Fruit fly (Drosophila melanogaster) whole organism, adult: ENCODE data around the gene CG2059.
A peak's percentile ranks its signal among the peaks of the same experiment; 100 is the strongest.

Experiments
- CG11617 ChIP-seq: fragments of 200-800 bp; sonication (Bioruptor generic); optimal IDR thresholded peaks from 2 replicates; lab custom pipeline; 2017; ENCODE audit warnings: mild to moderate bottlenecking, missing biosample characterization, missing genetic modification reagents, missing genetic modification characterization
- CG12768 ChIP-seq: fragments of 200-800 bp; sonication (Bioruptor generic); optimal IDR thresholded peaks from 2 replicates; lab custom pipeline; 2017; ENCODE audit warnings: missing biosample characterization, missing genetic modification characterization, mild to moderate bottlenecking, moderate library complexity, missing genetic modification reagents
- CG14711 ChIP-seq: fragments of 200-800 bp; sonication (Bioruptor generic); optimal IDR thresholded peaks from 2 replicates; lab custom pipeline; 2018; ENCODE audit warnings: missing biosample characterization, mild to moderate bottlenecking, missing genetic modification characterization, moderate library complexity
- CG1620 ChIP-seq: fragments of 200-800 bp; sonication (Bioruptor generic); optimal IDR thresholded peaks from 2 replicates; lab custom pipeline; 2016; ENCODE audit warnings: missing biosample characterization, missing genetic modification characterization
- CG33017 ChIP-seq: fragments of 200-800 bp; sonication (Bioruptor generic); optimal IDR thresholded peaks from 2 replicates; lab custom pipeline; 2018; ENCODE audit warnings: missing biosample characterization, mild to moderate bottlenecking, missing genetic modification characterization, moderate library complexity
- CG5204 ChIP-seq: fragments of 200-800 bp; sonication (Bioruptor generic); optimal IDR thresholded peaks from 2 replicates; lab custom pipeline; 2016; ENCODE audit warnings: missing biosample characterization, missing genetic modification characterization
- CG7045 ChIP-seq: fragments of 200-800 bp; sonication (Bioruptor generic); optimal IDR thresholded peaks from 2 replicates; lab custom pipeline; 2017; ENCODE audit warnings: missing biosample characterization, mild to moderate bottlenecking, missing genetic modification characterization
- CG7101 ChIP-seq: fragments of 200-800 bp; sonication (Bioruptor generic); optimal IDR thresholded peaks from 2 replicates; lab custom pipeline; 2018; ENCODE audit warnings: missing biosample characterization, mild to moderate bottlenecking, missing genetic modification characterization, moderate library complexity
- Clk ChIP-seq: fragments of 200-800 bp; sonication (Bioruptor generic); optimal IDR thresholded peaks from 2 replicates; lab custom pipeline; 2017; ENCODE audit warnings: missing biosample characterization, missing genetic modification characterization
- Crg-1 ChIP-seq: fragments of 200-800 bp; sonication (Bioruptor generic); optimal IDR thresholded peaks from 2 replicates; lab custom pipeline; 2016; ENCODE audit warnings: missing biosample characterization, missing genetic modification characterization
- Hr96 ChIP-seq: fragments of 200-800 bp; sonication (Bioruptor generic); optimal IDR thresholded peaks from 2 replicates; lab custom pipeline; 2016; ENCODE audit warnings: missing biosample characterization, missing genetic modification characterization
- Mnt ChIP-seq: fragments of 200-800 bp; sonication (Bioruptor generic); optimal IDR thresholded peaks from 2 replicates; lab custom pipeline; 2016; ENCODE audit warnings: missing biosample characterization, mild to moderate bottlenecking, missing genetic modification characterization
- bab1 ChIP-seq: fragments of 200-800 bp; sonication (Bioruptor generic); optimal IDR thresholded peaks from 3 replicates; lab custom pipeline; 2019; ENCODE audit warnings: missing biosample characterization, mild to moderate bottlenecking, missing genetic modification characterization, moderate library complexity
- cic ChIP-seq: fragments of 200-800 bp; sonication (Bioruptor generic); optimal IDR thresholded peaks from 2 replicates; lab custom pipeline; 2017; ENCODE audit warnings: missing biosample characterization, mild to moderate bottlenecking, missing genetic modification characterization, moderate library complexity
- cnc ChIP-seq, 2 experiments: fragments of >200 bp; optimal IDR thresholded peaks; 2 replicates each; lab custom pipeline; 2017
- kay ChIP-seq: fragments of 200-800 bp; sonication (Bioruptor generic); peaks from one replicate; lab custom pipeline; 2016; ENCODE audit warnings: missing biosample characterization, missing genetic modification characterization, borderline replicate concordance
- ovo ChIP-seq: fragments of 200-800 bp; sonication (Bioruptor generic); optimal IDR thresholded peaks from 2 replicates; lab custom pipeline; 2016; ENCODE audit warnings: missing biosample characterization, missing genetic modification characterization
- pad ChIP-seq: fragments of 200-800 bp; sonication (Bioruptor generic); optimal IDR thresholded peaks from 3 replicates; lab custom pipeline; 2017; ENCODE audit warnings: missing biosample characterization, missing genetic modification characterization, mild to moderate bottlenecking, moderate library complexity, missing genetic modification reagents
- tj ChIP-seq: fragments of 200-800 bp; sonication (Bioruptor generic); optimal IDR thresholded peaks from 3 replicates; lab custom pipeline; 2017; ENCODE audit warnings: missing biosample characterization, mild to moderate bottlenecking, missing genetic modification characterization, moderate library complexity
- toe ChIP-seq: fragments of 200-800 bp; sonication (Bioruptor generic); optimal IDR thresholded peaks from 2 replicates; lab custom pipeline; 2016; ENCODE audit warnings: missing biosample characterization, missing genetic modification characterization

Gene CG2059

DNA sequence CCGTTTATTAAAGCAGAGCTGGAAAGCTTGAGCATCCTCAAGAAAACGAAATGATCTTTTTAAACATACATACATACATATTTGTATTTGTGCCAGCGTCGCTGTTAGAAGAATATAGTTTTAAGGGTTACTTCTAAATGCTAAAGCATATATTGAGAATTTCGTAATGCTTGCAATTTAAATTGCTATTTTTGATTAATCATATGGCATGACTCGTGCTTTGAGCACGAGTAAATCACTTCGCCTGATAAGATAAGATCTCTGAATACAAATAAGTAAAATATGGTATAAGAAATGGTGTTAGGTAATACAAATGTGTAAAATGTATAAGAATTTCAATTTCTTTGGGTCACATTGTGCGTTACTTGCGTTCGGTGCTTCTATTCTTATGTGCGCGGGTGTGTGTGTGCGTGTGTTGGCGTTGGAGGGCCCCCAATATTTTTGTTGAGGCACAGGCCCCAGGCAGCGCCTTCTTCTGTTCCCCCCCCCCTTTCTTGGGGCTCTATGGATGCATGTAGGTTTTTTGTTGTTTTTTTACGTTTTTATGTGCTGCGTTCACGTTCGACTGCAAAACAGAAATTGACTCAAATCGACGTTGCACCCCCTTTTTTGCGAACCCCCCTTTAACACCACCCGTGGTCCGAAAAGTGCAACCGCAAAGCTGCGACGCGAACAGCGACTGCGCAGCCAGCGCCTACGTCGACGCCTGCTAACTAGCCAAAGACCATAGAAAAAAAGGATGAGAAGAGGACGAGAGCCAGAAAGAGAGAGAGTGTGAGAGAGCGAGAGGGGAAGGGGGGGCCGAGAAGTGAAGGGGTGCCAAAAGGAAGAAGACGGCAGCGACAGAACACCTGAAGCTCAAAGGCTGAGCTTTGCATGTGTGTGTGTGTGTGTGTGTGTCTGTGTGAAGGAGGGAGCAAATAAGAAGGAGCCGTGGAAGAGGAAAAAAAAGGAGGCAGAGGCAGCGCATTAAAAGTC, 15.5 kb downstream of the CG2059 start:
- peak; percentile 48 for TF ChIP-seq CG1620 (GFP tag; lab: Kevin White, UChicago)
- no peak for TF ChIP-seq toe (GFP tag; lab: Kevin White, UChicago)
- TF ChIP-seq cnc (optimal IDR thresholded peaks at IDR 0.05; lab: Kevin White, UChicago) = peak in 1 of 2 experiments; percentile 52
- no peak for TF ChIP-seq CG14711 (tag; lab: Kevin White, UChicago)
- peak; percentile 50 for TF ChIP-seq CG11617 (GFP tag; lab: Kevin White, UChicago)
- TF ChIP-seq pad (GFP tag; lab: Kevin White, UChicago) = no peak
- peak; percentile 34 for TF ChIP-seq CG5204 (GFP tag; lab: Kevin White, UChicago)
- no peak for TF ChIP-seq tj
- no peak for TF ChIP-seq cic (GFP tag; lab: Kevin White, UChicago)
- TF ChIP-seq CG7045 = peak; percentile 20
- peak; percentile 15 for TF ChIP-seq CG7101 (tag; lab: Kevin White, UChicago)
- TF ChIP-seq CG33017 = peak; percentile 1
- peak; percentile 42 for TF ChIP-seq Hr96 (GFP tag; lab: Kevin White, UChicago)

DNA sequence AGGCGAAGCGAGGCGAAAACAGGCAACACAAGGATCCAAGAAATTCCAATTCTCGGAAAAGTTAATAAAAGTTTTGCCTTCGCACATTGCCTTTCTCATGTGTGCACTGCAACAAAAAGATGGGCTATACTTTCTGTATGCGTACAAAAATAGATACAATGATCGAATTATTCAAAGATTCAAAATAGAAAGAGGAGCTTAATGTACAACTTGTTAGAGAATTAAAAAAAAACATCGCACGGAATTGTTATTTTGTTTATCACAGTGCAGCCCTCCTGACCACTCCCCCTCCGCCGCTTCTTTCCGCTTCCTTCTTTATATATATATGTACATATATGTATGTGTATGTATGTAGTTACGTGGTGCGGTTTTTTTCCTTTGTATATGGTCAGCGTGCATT, 16.2 kb downstream of the CG2059 start:
- no peak for TF ChIP-seq cic (GFP tag; lab: Kevin White, UChicago)
- TF ChIP-seq CG33017 = no peak

DNA sequence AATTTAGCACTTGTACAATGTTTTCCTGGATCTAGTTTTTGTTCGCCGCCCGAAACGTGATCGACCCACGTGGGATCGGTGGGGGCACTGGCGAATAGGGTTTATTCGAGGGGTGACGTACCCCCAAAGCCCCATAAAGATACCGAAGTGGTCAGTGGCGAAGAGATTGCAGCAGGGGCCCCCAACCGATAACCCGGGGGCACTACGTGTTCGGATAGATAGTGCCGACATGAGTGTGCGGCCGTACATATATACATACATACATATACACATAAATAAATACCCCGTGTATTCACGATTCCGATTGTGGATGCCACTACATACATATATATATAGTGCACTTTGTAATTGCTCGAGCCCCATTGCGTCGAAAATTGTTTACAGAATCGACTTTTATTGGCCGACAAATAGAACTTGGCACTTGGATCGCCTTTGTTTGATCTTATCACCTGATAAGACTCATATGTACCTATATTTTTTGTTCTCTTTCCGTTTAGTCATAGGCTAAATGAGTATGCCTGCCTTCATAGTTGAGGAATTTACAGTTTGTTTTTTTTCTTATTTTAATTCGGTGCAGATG, 17.8 kb downstream of the CG2059 start:
- TF ChIP-seq CG7045 (no peak), Mnt (GFP tag; lab: Kevin White, UChicago) (peak; percentile 53), kay (GFP tag; lab: Kevin White, UChicago) (peak; percentile 84), CG14711 (tag; lab: Kevin White, UChicago) (no peak), cic (GFP tag; lab: Kevin White, UChicago) (peak; percentile 50)

DNA sequence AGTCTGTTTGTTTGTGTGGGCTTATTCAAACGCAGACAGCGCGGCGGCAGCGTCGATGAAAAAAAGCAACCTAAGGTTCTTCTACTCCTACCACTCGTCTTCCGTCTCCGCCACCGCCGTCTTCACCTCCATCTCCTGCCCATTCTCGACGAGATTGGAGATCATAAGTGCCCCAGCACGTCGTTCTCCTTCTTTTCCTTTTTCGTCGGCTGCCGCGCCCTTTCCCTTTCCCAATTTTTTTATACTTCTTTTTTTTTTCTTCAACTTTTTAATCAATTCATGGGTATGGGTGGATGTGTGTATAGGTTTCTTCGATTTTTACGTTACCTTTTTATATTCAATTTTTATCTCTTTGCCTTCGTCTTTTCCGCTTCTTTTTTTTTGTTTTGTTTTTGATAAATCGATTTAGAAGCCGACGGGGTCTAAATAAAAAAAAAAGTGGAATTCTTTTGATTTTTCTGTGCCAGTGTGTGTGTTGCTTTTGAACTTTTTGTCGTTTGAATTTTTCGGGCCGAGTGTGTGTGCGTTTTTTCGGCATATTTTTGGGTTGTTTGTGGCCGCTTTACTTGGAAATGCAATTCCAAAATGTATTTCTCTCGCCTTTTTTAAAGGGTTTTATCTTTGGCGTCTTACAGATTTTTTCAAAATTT, 18.8 kb downstream of the CG2059 start:
- TF ChIP-seq CG7045 = no peak
- no peak for TF ChIP-seq ovo (GFP tag; lab: Kevin White, UChicago)
- no peak for TF ChIP-seq CG11617 (GFP tag; lab: Kevin White, UChicago)
- no peak for TF ChIP-seq Mnt (GFP tag; lab: Kevin White, UChicago)
- no peak for TF ChIP-seq bab1 (GFP tag; lab: Kevin White, UChicago)
- TF ChIP-seq cic (GFP tag; lab: Kevin White, UChicago) = no peak
- no peak for TF ChIP-seq toe (GFP tag; lab: Kevin White, UChicago)
- TF ChIP-seq pad (GFP tag; lab: Kevin White, UChicago) = no peak
- no peak for TF ChIP-seq CG1620 (GFP tag; lab: Kevin White, UChicago)
- TF ChIP-seq Clk (GFP tag; lab: Kevin White, UChicago) = no peak
- TF ChIP-seq cnc (optimal IDR thresholded peaks at IDR 0.05; lab: Kevin White, UChicago) = no peak

DNA sequence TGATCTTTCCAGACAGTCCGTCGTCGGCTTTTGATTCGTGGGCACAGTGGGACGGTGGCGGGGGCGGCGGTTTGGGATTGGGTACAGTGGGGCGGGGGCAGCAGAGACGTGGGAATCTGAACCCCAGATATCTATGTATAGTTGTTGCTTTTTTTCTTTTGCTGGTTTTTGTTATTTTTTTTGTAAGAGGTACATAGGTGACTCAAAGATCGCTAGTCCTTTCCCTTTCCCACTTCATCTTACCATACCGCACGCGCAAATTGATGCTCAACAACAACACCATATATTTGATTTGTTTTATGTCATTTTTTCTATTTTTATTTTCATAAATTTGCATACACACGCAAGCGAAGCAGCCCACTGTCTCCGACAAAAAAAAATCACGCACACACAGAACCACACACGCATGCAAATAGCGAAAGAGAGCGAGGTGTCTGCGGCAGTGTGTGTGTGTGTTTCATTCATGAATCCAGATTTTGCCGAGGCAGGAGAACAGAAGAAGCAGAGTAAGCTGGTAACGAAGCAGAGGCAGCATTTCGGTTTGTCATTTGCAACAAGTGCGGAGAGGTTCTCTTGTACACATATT, 19.7 kb downstream of the CG2059 start:
- peak; percentile 52 for TF ChIP-seq tj
- no peak for TF ChIP-seq CG7101 (tag; lab: Kevin White, UChicago)
- no peak for TF ChIP-seq CG12768
- TF ChIP-seq CG1620 (GFP tag; lab: Kevin White, UChicago) = no peak
- TF ChIP-seq Clk (GFP tag; lab: Kevin White, UChicago) = no peak
- TF ChIP-seq Crg-1 (GFP tag; lab: Kevin White, UChicago) = no peak
- TF ChIP-seq CG33017 = no peak
- no peak for TF ChIP-seq ovo (GFP tag; lab: Kevin White, UChicago)
- TF ChIP-seq pad (GFP tag; lab: Kevin White, UChicago) = no peak
- peak; percentile 0 for TF ChIP-seq bab1 (GFP tag; lab: Kevin White, UChicago)
- TF ChIP-seq kay (GFP tag; lab: Kevin White, UChicago) = no peak
- no peak for TF ChIP-seq CG5204 (GFP tag; lab: Kevin White, UChicago)
- TF ChIP-seq cnc (optimal IDR thresholded peaks at IDR 0.05; lab: Kevin White, UChicago) = no peak
- TF ChIP-seq CG7045 = no peak
- TF ChIP-seq Hr96 (GFP tag; lab: Kevin White, UChicago) = no peak
- peak; percentile 10 for TF ChIP-seq CG14711 (tag; lab: Kevin White, UChicago)
- TF ChIP-seq CG11617 (GFP tag; lab: Kevin White, UChicago) = no peak
- no peak for TF ChIP-seq toe (GFP tag; lab: Kevin White, UChicago)
- TF ChIP-seq cic (GFP tag; lab: Kevin White, UChicago) = peak; percentile 51
- TF ChIP-seq Mnt (GFP tag; lab: Kevin White, UChicago) = peak; percentile 29
